Fruit fly (Drosophila melanogaster): Measurements from ENCODE around the gene fd96Cb.
"Not testable (repeated sequence)": the region's sequence is repeated elsewhere in the genome, so short reads cannot be mapped to it uniquely, and the experiment has no call there.

Gene fd96Cb

DNA sequence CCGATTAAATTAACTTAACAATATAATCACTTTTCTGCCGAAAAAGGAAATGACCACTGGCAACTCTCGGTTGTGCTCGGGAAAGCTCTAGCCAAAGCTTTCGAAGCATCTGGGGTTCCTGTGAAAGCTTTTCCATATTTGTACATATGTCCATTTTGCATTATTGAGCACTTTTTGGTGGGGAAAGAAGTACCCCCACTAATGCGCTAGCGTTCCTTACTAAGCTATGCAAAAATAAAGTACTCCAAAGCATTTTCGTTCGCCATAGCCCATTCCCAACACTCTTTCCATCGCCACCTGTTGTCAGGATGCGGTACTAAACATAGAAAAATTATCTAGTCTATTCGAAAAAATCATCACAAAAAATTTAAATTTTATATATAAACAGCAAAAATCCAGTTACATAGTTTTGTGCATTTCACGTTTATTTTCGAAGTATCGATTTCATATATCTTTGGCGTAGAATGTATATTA is 17.7 kb downstream of the fd96Cb start, which contains the start of gene Nepl16:
TSS of gene Nepl16 (minus strand) at position 51 of the 474 bp plus-strand sequence.
- TF ChIP-seq ttk (optimal IDR thresholded peaks at IDR 0.05): no peak
- peak; percentile 80 for TF ChIP-seq h (optimal IDR thresholded peaks at IDR 0.05)

DNA sequence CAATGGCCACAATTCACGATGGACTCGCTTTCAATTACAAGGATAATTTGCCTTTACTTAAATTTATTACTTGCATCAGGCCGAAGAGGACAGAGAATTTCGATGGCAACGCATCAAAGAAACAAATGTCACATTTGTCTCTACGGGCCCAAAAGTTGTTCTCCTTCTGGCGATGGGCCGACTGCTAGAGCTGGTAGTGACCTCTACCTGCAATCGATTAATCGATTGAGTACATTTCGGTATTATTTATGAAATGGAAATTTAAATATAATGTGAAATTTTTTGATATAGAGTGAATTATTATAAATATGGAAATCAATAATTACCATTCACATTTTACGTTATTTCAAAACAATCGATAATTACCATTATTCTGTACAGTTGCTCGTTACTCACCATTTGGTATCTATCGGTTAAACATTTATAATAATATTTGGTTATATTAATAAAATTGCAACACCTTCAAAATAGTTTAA is 28.0 kb downstream of the fd96Cb start, which contains the start of the genes CG31510 and TTLL5:
TSS of gene CG31510 (minus strand) at position 185 of the 476 bp plus-strand sequence.
TSS of gene TTLL5 (minus strand) at position 185 of the 476 bp plus-strand sequence.
- TF ChIP-seq Sin3A (optimal IDR thresholded peaks at IDR 0.05) (peak; percentile 19), psq (optimal IDR thresholded peaks at IDR 0.05) (no peak)

DNA sequence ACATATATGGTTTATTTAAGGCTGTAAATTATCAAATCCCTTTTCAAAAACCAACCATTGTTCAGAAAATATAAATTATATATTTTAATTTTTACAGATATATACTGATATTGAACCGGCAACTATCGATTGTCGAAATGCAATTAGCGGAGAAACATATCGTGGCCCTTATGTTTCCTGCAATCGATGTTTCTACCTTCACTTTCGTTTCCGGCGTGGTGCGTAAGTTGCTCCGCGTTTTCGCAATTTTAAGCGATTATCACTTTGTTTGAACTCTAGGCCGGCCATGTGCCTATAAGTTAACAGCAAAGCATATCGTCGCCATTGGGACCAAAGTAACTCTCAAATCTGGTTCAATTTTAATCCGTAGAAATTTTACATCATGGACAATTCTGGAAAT is 28.4 kb downstream of the fd96Cb start, which contains the start of gene vig2:
TSS of gene vig2 (plus strand) at position 112 of the 400 bp plus-strand sequence.
- not testable (repeated sequence) for TF ChIP-seq Sin3A, h, ttk (optimal IDR thresholded peaks at IDR 0.05)

DNA sequence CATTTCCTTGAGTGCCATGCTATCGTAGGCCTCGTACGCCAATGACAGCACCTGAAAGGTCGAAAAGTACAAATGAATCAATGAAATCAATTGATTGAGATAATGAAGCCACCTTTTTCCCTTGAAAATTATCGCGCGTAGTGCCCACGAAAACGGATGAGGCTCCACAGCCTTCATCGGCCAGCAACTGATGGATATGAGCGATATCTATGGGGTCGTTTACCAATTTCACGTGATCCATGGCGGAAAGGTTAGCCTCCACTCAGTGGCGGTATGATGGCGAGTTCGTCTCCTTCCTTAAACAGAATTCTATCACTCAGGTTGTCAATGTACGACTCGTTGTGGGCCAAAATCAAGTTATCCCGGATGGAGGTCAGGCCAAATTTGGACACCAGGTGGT is 32.0 kb downstream of the fd96Cb start:
- no peak for TF ChIP-seq Myc (optimal IDR thresholded peaks at IDR 0.05)
- TF ChIP-seq h (optimal IDR thresholded peaks at IDR 0.05): no peak
- TF ChIP-seq ttk (optimal IDR thresholded peaks at IDR 0.05): no peak
- no peak for TF ChIP-seq Sin3A (optimal IDR thresholded peaks at IDR 0.05)
- TF ChIP-seq psq (optimal IDR thresholded peaks at IDR 0.05): no peak
- no peak for TF ChIP-seq insv (optimal IDR thresholded peaks at IDR 0.05)

DNA sequence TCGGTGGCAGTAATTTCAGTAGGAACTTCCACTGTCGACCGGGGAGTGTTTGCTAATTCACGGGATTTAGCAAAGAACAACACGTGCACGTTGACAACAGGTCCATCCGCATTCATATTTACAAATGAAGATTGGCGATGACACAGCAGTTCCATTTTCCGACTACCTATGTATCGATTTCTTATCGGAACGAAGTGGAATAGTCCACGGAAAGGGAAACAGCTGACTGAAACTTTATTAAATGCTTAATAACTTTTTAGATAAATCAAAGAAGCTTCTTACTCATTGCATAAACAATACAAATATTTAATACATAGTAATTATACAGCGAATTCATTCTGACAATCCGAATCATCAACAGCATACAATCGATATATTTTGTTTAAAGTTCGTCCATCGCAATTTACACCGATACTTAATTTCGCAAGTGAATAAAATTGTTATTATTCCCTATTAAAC is 32.4 kb downstream of the fd96Cb start, which contains the start of the genes Mocs2A, Mocs2B and Clbn:
TSS of gene Mocs2A (minus strand) at position 129 of the 459 bp plus-strand sequence.
TSS of gene Mocs2B (minus strand) at position 129 of the 459 bp plus-strand sequence.
TSS of gene Clbn (plus strand) at position 272 of the 459 bp plus-strand sequence.
- TF ChIP-seq psq (optimal IDR thresholded peaks at IDR 0.05) (no peak), Myc (optimal IDR thresholded peaks at IDR 0.05) (no peak), ttk (optimal IDR thresholded peaks at IDR 0.05) (no peak), h (optimal IDR thresholded peaks at IDR 0.05) (no peak), insv (optimal IDR thresholded peaks at IDR 0.05) (no peak), Sin3A (optimal IDR thresholded peaks at IDR 0.05) (no peak)

DNA sequence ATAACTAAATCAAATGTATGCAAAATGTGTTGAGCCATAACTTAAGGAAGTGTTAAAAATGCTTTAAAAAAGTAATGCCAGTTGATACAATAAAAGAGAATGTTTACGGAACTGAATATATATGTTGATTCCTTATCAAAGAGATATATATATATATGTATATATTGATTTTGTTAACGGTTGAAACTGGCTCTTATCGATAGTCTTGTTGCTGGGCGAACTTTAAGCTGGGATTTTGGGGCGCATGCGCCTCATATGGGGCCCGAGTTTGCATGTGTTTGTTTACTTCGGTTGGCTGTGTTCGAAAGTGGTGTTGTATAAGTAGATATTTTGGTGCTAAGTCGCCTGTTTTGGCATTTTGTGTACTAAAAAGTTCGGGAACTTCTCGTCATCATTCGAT is 36.2 kb downstream of the fd96Cb start, which contains the start of gene Bili:
TSS of gene Bili (plus strand) at position 265 of the 400 bp plus-strand sequence.
- TF ChIP-seq ttk, psq, Myc (optimal IDR thresholded peaks at IDR 0.05): not testable (repeated sequence)

DNA sequence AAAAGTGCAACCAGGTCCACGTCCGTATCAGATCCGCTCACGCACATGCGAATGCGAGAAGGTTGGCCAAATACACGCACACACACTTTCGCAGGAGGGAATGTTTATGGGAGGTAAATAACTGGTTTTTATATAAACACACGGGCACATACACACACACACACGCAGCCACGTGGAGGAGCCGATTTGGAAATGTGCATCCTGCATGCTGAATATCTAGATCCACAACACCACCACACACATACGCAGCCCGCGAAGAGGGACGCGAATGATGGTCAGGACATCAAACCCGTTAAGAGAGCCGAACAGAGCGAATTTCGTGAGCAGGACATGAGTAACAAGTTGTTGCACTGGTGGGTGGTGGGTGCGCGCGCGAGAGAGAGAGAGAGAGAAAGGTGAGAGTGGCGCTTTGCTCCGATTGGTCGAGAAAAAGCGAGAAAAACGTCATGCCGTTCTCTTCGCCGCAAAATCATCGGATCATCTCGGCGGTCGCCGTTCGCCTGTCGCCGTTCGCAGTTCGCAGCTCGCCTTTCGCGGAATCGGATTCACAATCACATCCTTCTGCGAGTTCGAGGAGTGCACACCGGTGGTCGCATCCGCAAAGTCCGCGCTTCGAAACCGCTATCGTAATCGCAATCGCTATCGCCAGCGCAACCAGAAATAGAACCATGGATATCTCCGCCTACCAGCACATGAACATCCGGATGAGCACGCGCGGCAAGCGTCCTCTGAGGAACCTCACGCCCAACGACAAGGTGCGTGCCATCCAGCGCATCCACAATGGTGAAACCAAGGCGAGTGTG is 43.0 kb downstream of the fd96Cb start, which contains the start of gene danr:
TSS of gene danr (plus strand) at position 508 of the 803 bp plus-strand sequence.
- TF ChIP-seq insv (optimal IDR thresholded peaks at IDR 0.05) (no peak), psq (optimal IDR thresholded peaks at IDR 0.05) (no peak), h (optimal IDR thresholded peaks at IDR 0.05) (no peak), ttk (optimal IDR thresholded peaks at IDR 0.05) (no peak), Sin3A (optimal IDR thresholded peaks at IDR 0.05) (no peak), Myc (optimal IDR thresholded peaks at IDR 0.05) (no peak)

Data from Kc167 (cell line).